Fruit fly (Drosophila melanogaster) whole organism, prepupa: ENCODE results near the gene RPA1.

Experiments used
- CG10631 ChIP-seq: fragments of 200-800 bp; sonication (Bioruptor generic); optimal IDR thresholded peaks from 2 replicates; lab custom pipeline; 2016; ENCODE audit warnings: missing biosample characterization, missing genetic modification characterization
- CG10669 ChIP-seq: fragments of 200-800 bp; sonication (Bioruptor generic); optimal IDR thresholded peaks from 3 replicates; lab custom pipeline; 2018; ENCODE audit warnings: missing biosample characterization, mild to moderate bottlenecking, missing genetic modification characterization, moderate library complexity
- CG11294 ChIP-seq: fragments of 200-800 bp; sonication (Bioruptor generic); IDR thresholded peaks from 2 replicates; pipeline ENCODE4 v1.3.6; 2022; ENCODE audit warnings: missing biosample characterization, missing genetic modification characterization
- CG11762 ChIP-seq: fragments of 200-800 bp; sonication (Bioruptor generic); optimal IDR thresholded peaks from 3 replicates; lab custom pipeline; 2016; ENCODE audit warnings: missing biosample characterization, missing genetic modification characterization; ENCODE audit not compliant: insufficient read depth
- CG1621 ChIP-seq: fragments of 200-800 bp; sonication (Bioruptor generic); optimal IDR thresholded peaks from 3 replicates; lab custom pipeline; 2018; ENCODE audit warnings: missing biosample characterization, mild to moderate bottlenecking, missing genetic modification characterization
- CG3032 ChIP-seq: fragments of 200-800 bp; optimal IDR thresholded peaks from 2 replicates; lab custom pipeline; 2019; ENCODE audit warnings: missing biosample characterization, mild to moderate bottlenecking, missing genetic modification characterization, moderate library complexity
- CG34406 ChIP-seq: fragments of 200-800 bp; sonication (Bioruptor generic); optimal IDR thresholded peaks from 3 replicates; lab custom pipeline; 2016; ENCODE audit warnings: missing biosample characterization, missing genetic modification characterization
- CG3919 ChIP-seq: fragments of 200-800 bp; sonication (Bioruptor generic); optimal IDR thresholded peaks from 3 replicates; lab custom pipeline; 2016; ENCODE audit warnings: missing biosample characterization, missing genetic modification characterization
- CG4318 ChIP-seq: fragments of 200-800 bp; sonication (Bioruptor generic); optimal IDR thresholded peaks from 3 replicates; lab custom pipeline; 2017; ENCODE audit warnings: missing biosample characterization, mild to moderate bottlenecking, missing genetic modification characterization
- CG6163 ChIP-seq: fragments of 200-800 bp; sonication (Bioruptor generic); IDR thresholded peaks from 3 replicates; pipeline ENCODE4 v1.3.6; 2022; ENCODE audit warnings: missing biosample characterization, missing genetic modification characterization
- CG6808 ChIP-seq: fragments of 200-800 bp; sonication (Bioruptor generic); optimal IDR thresholded peaks from 3 replicates; lab custom pipeline; 2017; ENCODE audit warnings: missing biosample characterization, missing genetic modification characterization, mild to moderate bottlenecking, moderate library complexity, missing genetic modification reagents
- CG6854 ChIP-seq: fragments of 200-800 bp; sonication (Bioruptor generic); optimal IDR thresholded peaks from 2 replicates; lab custom pipeline; 2017; ENCODE audit warnings: missing biosample characterization, mild to moderate bottlenecking, missing genetic modification characterization
- CG7368 ChIP-seq: fragments of 200-800 bp; sonication (Bioruptor generic); optimal IDR thresholded peaks from 3 replicates; lab custom pipeline; 2016; ENCODE audit warnings: missing biosample characterization, missing genetic modification characterization
- CG8119 ChIP-seq: fragments of 200-800 bp; sonication (Bioruptor generic); IDR thresholded peaks from 3 replicates; pipeline ENCODE4 v1.3.6; 2022; ENCODE audit warnings: missing biosample characterization, missing genetic modification characterization
- CG8632 ChIP-seq: fragments of 200-800 bp; sonication (Bioruptor generic); optimal IDR thresholded peaks from 3 replicates; lab custom pipeline; 2016; ENCODE audit warnings: missing biosample characterization, missing genetic modification characterization
- Eip75B ChIP-seq: fragments of 200-800 bp; sonication (Bioruptor generic); optimal IDR thresholded peaks from 3 replicates; lab custom pipeline; 2016; ENCODE audit warnings: missing biosample characterization, missing genetic modification characterization
- Eip78C ChIP-seq: fragments of 200-800 bp; sonication (Bioruptor generic); peaks from one replicate; lab custom pipeline; 2016; ENCODE audit warnings: missing biosample characterization, missing genetic modification characterization
- Eip93F ChIP-seq: fragments of 200-800 bp; sonication (Bioruptor generic); optimal IDR thresholded peaks from 2 replicates; lab custom pipeline; 2016; ENCODE audit warnings: missing biosample characterization, mild to moderate bottlenecking, missing genetic modification characterization
- Ets21C ChIP-seq: fragments of 200-800 bp; sonication (Bioruptor generic); optimal IDR thresholded peaks from 3 replicates; lab custom pipeline; 2016; ENCODE audit warnings: missing biosample characterization, missing genetic modification characterization
- Ets96B ChIP-seq: fragments of 200-800 bp; optimal IDR thresholded peaks from 2 replicates; lab custom pipeline; 2019; ENCODE audit warnings: missing biosample characterization, mild to moderate bottlenecking, missing genetic modification characterization, moderate library complexity
- Hr39 ChIP-seq: fragments of 200-800 bp; sonication (Bioruptor generic); optimal IDR thresholded peaks from 2 replicates; lab custom pipeline; 2016; ENCODE audit warnings: missing biosample characterization, missing genetic modification characterization
- Hr4 ChIP-seq: fragments of 200-800 bp; sonication (Bioruptor generic); optimal IDR thresholded peaks from 3 replicates; lab custom pipeline; 2016; ENCODE audit warnings: missing biosample characterization, missing genetic modification characterization
- Lpt ChIP-seq: fragments of 200-800 bp; sonication (Bioruptor generic); optimal IDR thresholded peaks from 3 replicates; lab custom pipeline; 2016; ENCODE audit warnings: missing biosample characterization, missing genetic modification characterization
- Met ChIP-seq: fragments of 200-800 bp; sonication (Bioruptor generic); optimal IDR thresholded peaks from 3 replicates; lab custom pipeline; 2016; ENCODE audit warnings: missing biosample characterization, missing genetic modification characterization
- Smox ChIP-seq: fragments of 200-800 bp; sonication (Bioruptor generic); optimal IDR thresholded peaks from 3 replicates; lab custom pipeline; 2016; ENCODE audit warnings: missing biosample characterization, missing genetic modification characterization
- Sox14 ChIP-seq: fragments of 200-800 bp; sonication (Bioruptor generic); optimal IDR thresholded peaks from 3 replicates; lab custom pipeline; 2016; ENCODE audit warnings: missing biosample characterization, missing genetic modification characterization
- Sox15 ChIP-seq: fragments of 200-800 bp; sonication (Bioruptor generic); optimal IDR thresholded peaks from 3 replicates; lab custom pipeline; 2016; ENCODE audit warnings: missing biosample characterization, missing genetic modification characterization
- achi ChIP-seq: fragments of 200-800 bp; sonication (Bioruptor generic); optimal IDR thresholded peaks from 3 replicates; lab custom pipeline; 2016; ENCODE audit warnings: missing biosample characterization, missing genetic modification characterization
- acj6 ChIP-seq: fragments of 200-800 bp; sonication (Bioruptor generic); optimal IDR thresholded peaks from 3 replicates; lab custom pipeline; 2016; ENCODE audit warnings: missing biosample characterization, missing genetic modification characterization
- dac ChIP-seq: fragments of 200-800 bp; sonication (Bioruptor generic); optimal IDR thresholded peaks from 2 replicates; lab custom pipeline; 2017; ENCODE audit warnings: missing biosample characterization, mild to moderate bottlenecking, missing genetic modification characterization
- esn ChIP-seq: fragments of 200-800 bp; sonication (Bioruptor generic); optimal IDR thresholded peaks from 2 replicates; lab custom pipeline; 2016; ENCODE audit warnings: missing biosample characterization, mild to moderate bottlenecking, missing genetic modification characterization, moderate library complexity
- fd59A ChIP-seq: fragments of 200-800 bp; sonication (Bioruptor generic); optimal IDR thresholded peaks from 2 replicates; lab custom pipeline; 2017; ENCODE audit warnings: missing biosample characterization, mild to moderate bottlenecking, missing genetic modification characterization, missing genetic modification reagents
- fd85E ChIP-seq: fragments of 200-800 bp; sonication (Bioruptor generic); optimal IDR thresholded peaks from 3 replicates; lab custom pipeline; 2016; ENCODE audit warnings: missing biosample characterization, missing genetic modification characterization
- lz ChIP-seq: fragments of 200-800 bp; sonication (Bioruptor generic); optimal IDR thresholded peaks from 3 replicates; lab custom pipeline; 2016; ENCODE audit warnings: missing biosample characterization, missing genetic modification characterization
- net ChIP-seq: fragments of 200-800 bp; sonication (Bioruptor generic); optimal IDR thresholded peaks from 3 replicates; lab custom pipeline; 2016; ENCODE audit warnings: missing biosample characterization, missing genetic modification characterization
- salr ChIP-seq, 2 experiments: fragments of 200-800 bp; sonication (Bioruptor generic); optimal IDR thresholded peaks; 3 replicates each; lab custom pipeline; 2016 to 2018; ENCODE audit warnings: missing biosample characterization in 2 of 2, missing genetic modification characterization in 2 of 2, mild to moderate bottlenecking in 1 of 2
- spab ChIP-seq: fragments of 200-800 bp; sonication (Bioruptor generic); optimal IDR thresholded peaks from 2 replicates; lab custom pipeline; 2017; ENCODE audit warnings: missing biosample characterization, mild to moderate bottlenecking, missing genetic modification characterization, missing genetic modification reagents
- ss ChIP-seq, 2 experiments: fragments of 200-800 bp; sonication (Bioruptor generic); optimal IDR thresholded peaks; 2 replicates in 1 of 2; 3 replicates in 1 of 2; lab custom pipeline; 2017 to 2018; ENCODE audit warnings: mild to moderate bottlenecking in 2 of 2, missing biosample characterization in 2 of 2, missing genetic modification characterization in 2 of 2, moderate library complexity in 1 of 2
- svp ChIP-seq: fragments of 200-800 bp; sonication (Bioruptor generic); peaks from one replicate; lab custom pipeline; 2016; ENCODE audit warnings: missing biosample characterization, missing genetic modification characterization
- topi ChIP-seq: fragments of 200-800 bp; sonication (Bioruptor generic); optimal IDR thresholded peaks from 3 replicates; lab custom pipeline; 2016; ENCODE audit warnings: missing biosample characterization, missing genetic modification characterization

The RPA1 gene

dm6 chr3R:8282727-8283126 lies 18.5 kb upstream of the RPA1 start (continued):
- TF ChIP-seq Met (GFP tag; lab: Kevin White, UChicago), result peak; percentile 55
- TF ChIP-seq net (GFP tag; lab: Kevin White, UChicago), result no peak
- no peak for TF ChIP-seq CG11762 (GFP tag; lab: Kevin White, UChicago)
- no peak for TF ChIP-seq CG6808 (GFP tag; lab: Kevin White, UChicago)
- no peak for TF ChIP-seq CG11294 (GFP tag; lab: Robert Waterston, UW)
- TF ChIP-seq Smox (GFP tag; lab: Kevin White, UChicago), result peak; percentile 51
- TF ChIP-seq Ets96B (tag; lab: Kevin White, UChicago), result no peak
- TF ChIP-seq, all 60 proteins: peak for 17

DNA sequence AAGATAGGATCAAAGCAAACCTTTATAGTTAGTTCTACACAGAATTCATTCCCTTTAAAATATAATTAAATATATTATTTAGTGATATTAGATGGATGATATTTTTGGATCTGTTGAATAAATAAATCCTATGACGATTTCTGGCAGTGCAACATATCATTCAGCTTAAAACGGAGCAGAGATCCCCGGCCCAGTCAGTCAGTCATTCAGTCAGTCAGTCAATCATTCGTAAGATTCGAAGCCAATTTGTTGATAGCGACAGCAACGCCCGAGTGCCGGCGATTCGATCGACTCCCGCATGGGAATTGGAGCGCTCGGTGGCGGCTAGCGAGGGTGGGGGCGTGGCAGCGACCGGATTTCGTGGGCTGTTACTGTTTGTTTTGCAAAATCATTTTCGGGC lies 15.7 kb upstream of the RPA1 start:
- peak; percentile 93 for TF ChIP-seq svp (GFP tag; lab: Kevin White, UChicago)
- TF ChIP-seq Ets21C (GFP tag; lab: Kevin White, UChicago), result no peak
- TF ChIP-seq Eip78C (GFP tag; lab: Kevin White, UChicago), result peak; percentile 38
- peak; percentile 16 for TF ChIP-seq esn (GFP tag; lab: Kevin White, UChicago)

DNA sequence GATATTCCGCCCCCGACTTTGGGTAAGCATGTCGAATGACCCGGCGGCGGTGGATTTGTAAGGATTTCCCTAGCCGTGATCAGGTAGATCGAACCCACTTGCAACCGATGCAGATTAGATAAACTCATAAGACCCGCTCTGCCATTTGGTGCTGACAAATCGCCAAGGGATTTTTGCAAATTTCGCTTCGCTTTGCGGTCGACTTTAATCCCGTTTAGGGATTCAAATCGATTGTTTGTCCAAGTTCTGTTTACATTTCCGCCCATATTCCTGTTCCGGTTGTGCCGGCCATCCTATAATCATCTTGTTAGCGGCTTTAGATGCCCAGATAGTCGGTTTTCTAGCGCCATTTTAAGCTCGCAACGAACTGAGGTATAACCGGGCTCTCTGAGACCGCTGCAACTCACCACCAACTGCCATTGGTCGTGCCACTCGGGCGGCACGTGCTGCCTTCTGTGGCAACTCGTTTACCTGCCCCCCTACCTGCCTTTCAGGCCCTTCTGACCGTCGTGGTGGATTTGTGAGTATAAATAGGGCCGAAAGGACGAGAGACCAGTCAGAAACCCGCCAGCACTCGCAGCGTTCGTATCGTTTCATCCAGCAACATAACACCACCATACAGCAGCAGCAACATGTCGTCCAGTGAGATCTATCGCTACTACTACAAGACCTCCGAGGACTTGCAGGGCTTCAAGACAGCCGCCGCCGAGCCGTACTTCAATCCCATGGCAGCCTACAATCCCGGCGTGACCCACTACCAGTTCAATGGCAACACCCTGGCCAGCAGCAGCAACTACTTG lies 13.4 kb upstream of the RPA1 start, which contains the start of gene ato:
TSS of gene ato (plus strand) at position 559 of the 800 bp plus-strand sequence.
- TF ChIP-seq ss (GFP tag; optimal IDR thresholded peaks at IDR 0.05; lab: Kevin White, UChicago) (peak in 1 of 2 experiments; percentile 5), fd85E (no peak), Hr39 (GFP tag; lab: Kevin White, UChicago) (no peak), CG6163 (0 out of 3 replicates have a peak, but pooled peaks have one; percentile 18), CG4318 (GFP tag; lab: Kevin White, UChicago) (no peak), net (GFP tag; lab: Kevin White, UChicago) (no peak), Eip93F (no peak), Ets21C (GFP tag; lab: Kevin White, UChicago) (no peak)

DNA sequence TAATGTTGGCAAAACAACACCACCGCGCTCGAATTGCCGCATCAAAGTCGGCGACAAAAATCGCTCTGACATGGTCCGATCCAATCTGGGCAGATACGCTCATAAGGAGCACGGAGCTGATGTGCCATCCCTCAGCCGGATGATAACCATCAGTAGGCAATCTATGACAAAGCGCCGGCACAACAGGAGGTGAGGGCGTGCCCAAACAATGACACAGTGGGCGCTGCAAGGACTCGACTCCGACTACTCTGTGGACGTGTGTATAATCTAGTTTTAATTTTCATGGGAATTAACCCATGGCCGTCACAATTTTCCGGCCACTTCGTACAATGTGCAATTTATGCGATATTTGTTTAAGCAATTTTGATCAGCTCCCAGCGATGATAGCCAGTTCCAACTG lies 10.8 kb upstream of the RPA1 start:
- TF ChIP-seq Eip75B (no peak), CG8119 (no peak), achi (GFP tag; lab: Kevin White, UChicago) (no peak), dac (GFP tag; lab: Kevin White, UChicago) (no peak), Eip93F (no peak), CG6854 (GFP tag; lab: Kevin White, UChicago) (no peak), CG11294 (GFP tag; lab: Robert Waterston, UW) (no peak), Sox14 (no peak), CG3032 (tag; lab: Kevin White, UChicago) (no peak), Hr4 (no peak), spab (GFP tag; lab: Kevin White, UChicago) (no peak), CG10631 (GFP tag; lab: Kevin White, UChicago) (no peak), acj6 (GFP tag; lab: Kevin White, UChicago) (no peak)

DNA sequence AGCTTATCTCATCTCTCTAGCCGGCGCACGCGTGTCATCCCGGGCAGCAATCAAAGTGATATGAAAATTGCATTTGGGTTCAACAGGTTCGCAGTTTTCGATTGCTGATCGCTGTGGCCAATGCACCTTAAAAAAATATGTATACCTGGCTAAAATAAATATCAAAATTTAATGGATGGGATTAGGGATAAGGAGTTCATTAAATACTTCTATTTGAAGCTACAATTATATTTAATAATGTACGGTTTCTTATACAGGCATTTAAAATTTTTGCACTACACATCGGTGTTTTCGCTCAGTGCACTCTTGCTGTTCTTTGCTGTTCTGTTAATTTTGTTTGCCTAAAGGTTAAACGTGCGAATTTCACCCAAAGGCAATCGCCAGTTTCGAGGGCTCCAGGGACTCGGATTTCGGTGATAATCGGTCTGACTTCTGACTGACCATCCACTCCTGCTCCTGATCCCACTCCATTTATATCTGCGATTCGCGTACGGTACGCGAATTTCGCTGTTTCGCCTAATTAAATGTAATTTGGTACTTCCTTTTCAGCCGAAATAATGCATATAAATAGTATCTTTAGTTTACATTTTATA lies 8.4 kb upstream of the RPA1 start:
- TF ChIP-seq CG11294 (GFP tag; lab: Robert Waterston, UW) (no peak), Eip75B (no peak), topi (peak; percentile 70), acj6 (GFP tag; lab: Kevin White, UChicago) (no peak), salr (GFP tag; optimal IDR thresholded peaks at IDR 0.05; lab: Kevin White, UChicago) (no peak), fd85E (no peak), Ets96B (tag; lab: Kevin White, UChicago) (no peak), Ets21C (GFP tag; lab: Kevin White, UChicago) (peak; percentile 62), CG3919 (GFP tag; lab: Kevin White, UChicago) (no peak), CG4318 (GFP tag; lab: Kevin White, UChicago) (no peak), CG11762 (GFP tag; lab: Kevin White, UChicago) (no peak), CG8632 (no peak), net (GFP tag; lab: Kevin White, UChicago) (no peak), CG34406 (GFP tag; lab: Kevin White, UChicago) (peak; percentile 42), lz (GFP tag; lab: Kevin White, UChicago) (peak; percentile 65), achi (GFP tag; lab: Kevin White, UChicago) (no peak), Sox15 (GFP tag; lab: Kevin White, UChicago) (no peak), CG1621 (tag; lab: Kevin White, UChicago) (no peak), fd59A (GFP tag; lab: Kevin White, UChicago) (no peak), Smox (GFP tag; lab: Kevin White, UChicago) (peak; percentile 73), CG10669 (GFP tag; lab: Kevin White, UChicago) (no peak), Lpt (GFP tag; lab: Kevin White, UChicago) (no peak), CG7368 (GFP tag; lab: Kevin White, UChicago) (no peak)
